Worm (Caenorhabditis elegans) whole organism, young adult: ENCODE results near the gene ndua-7.
A peak's percentile ranks its signal among the peaks of the same experiment; 100 is the strongest.

Experiments
- B0019.2 ChIP-seq: fragments of 200-800 bp; sonication (Bioruptor generic); conservative IDR thresholded peaks from 2 replicates; pipeline ENCODE4 v1.3.6; 2022; ENCODE audit warnings: missing genetic modification reagents, missing genetic modification characterization, missing compliant biosample characterization
- B0336.3 ChIP-seq: fragments of 200-800 bp; sonication (Bioruptor generic); IDR thresholded peaks from 2 replicates; pipeline ENCODE4 v1.3.6; 2022; ENCODE audit warnings: missing genetic modification characterization, missing compliant biosample characterization
- F22D6.2 ChIP-seq: sonication (generic microtip); optimal IDR thresholded peaks from 2 replicates; lab custom pipeline; 2016; ENCODE audit warnings: mild to moderate bottlenecking, missing genetic modification characterization, missing compliant biosample characterization
- F33H1.4 ChIP-seq: fragments of 200-800 bp; sonication (Bioruptor generic); IDR thresholded peaks from 2 replicates; pipeline ENCODE4 v1.3.6; 2022; ENCODE audit warnings: missing genetic modification reagents, missing genetic modification characterization, missing compliant biosample characterization
- F49E8.2 ChIP-seq: sonication (generic microtip); optimal IDR thresholded peaks from 3 replicates; lab custom pipeline; 2017; ENCODE audit warnings: missing genetic modification characterization, mild to moderate bottlenecking, missing compliant biosample characterization, antibody characterized with exemption, moderate library complexity; ENCODE audit not compliant: insufficient read depth
- F55B11.4 ChIP-seq: sonication (generic microtip); optimal IDR thresholded peaks from 2 replicates; lab custom pipeline; 2016; ENCODE audit warnings: missing compliant biosample characterization, missing genetic modification characterization, borderline replicate concordance; ENCODE audit not compliant: insufficient read depth
- K11D2.4 ChIP-seq: fragments of 200-800 bp; sonication (Bioruptor generic); IDR thresholded peaks from 2 replicates; pipeline ENCODE4 v1.3.6; 2022; ENCODE audit warnings: missing genetic modification reagents, missing genetic modification characterization, missing compliant biosample characterization
- K12H6.12 ChIP-seq: fragments of 200-800 bp; sonication (Bioruptor generic); optimal IDR thresholded peaks from 2 replicates; lab custom pipeline; 2018; ENCODE audit warnings: mild to moderate bottlenecking, missing genetic modification characterization, missing compliant biosample characterization
- T07F8.4 ChIP-seq: sonication (generic microtip); optimal IDR thresholded peaks from 2 replicates; lab custom pipeline; 2016; ENCODE audit warnings: mild to moderate bottlenecking, missing genetic modification characterization, moderate library complexity, missing compliant biosample characterization
- Y53F4B.3 ChIP-seq: fragments of 200-800 bp; sonication (Bioruptor generic); IDR thresholded peaks from 2 replicates; pipeline ENCODE4 v1.3.6; 2022; ENCODE audit warnings: missing genetic modification reagents, missing genetic modification characterization, missing compliant biosample characterization
- aptf-3 ChIP-seq: fragments of 200-800 bp; sonication (Bioruptor generic); IDR thresholded peaks from 2 replicates; pipeline ENCODE4 v1.3.6; 2022; ENCODE audit warnings: missing genetic modification characterization, missing compliant biosample characterization
- attf-5 ChIP-seq: fragments of 200-800 bp; sonication (Bioruptor generic); optimal IDR thresholded peaks from 2 replicates; lab custom pipeline; 2018; ENCODE audit warnings: mild to moderate bottlenecking, missing genetic modification characterization, missing compliant biosample characterization
- bed-2 ChIP-seq: fragments of 200-800 bp; sonication (Bioruptor generic); IDR thresholded peaks from 2 replicates; pipeline ENCODE4 v1.3.6; 2022; ENCODE audit warnings: missing genetic modification reagents, missing genetic modification characterization, missing compliant biosample characterization
- ccch-3 ChIP-seq: fragments of 200-800 bp; sonication (Bioruptor generic); optimal IDR thresholded peaks from 2 replicates; lab custom pipeline; 2018; ENCODE audit warnings: mild to moderate bottlenecking, missing genetic modification characterization, missing compliant biosample characterization
- cebp-2 ChIP-seq: fragments of 200-800 bp; sonication (Bioruptor generic); IDR thresholded peaks from 2 replicates; pipeline ENCODE4 v1.3.6; 2022; ENCODE audit warnings: missing genetic modification characterization, missing compliant biosample characterization
- ceh-27 ChIP-seq: fragments of 200-800 bp; sonication (Bioruptor generic); optimal IDR thresholded peaks from 2 replicates; lab custom pipeline; 2018; ENCODE audit warnings: mild to moderate bottlenecking, missing genetic modification characterization, moderate library complexity, missing compliant biosample characterization
- ceh-40 ChIP-seq: fragments of 200-800 bp; sonication (Bioruptor generic); IDR thresholded peaks from 2 replicates; pipeline ENCODE4 v1.3.6; 2022; ENCODE audit warnings: missing genetic modification characterization, missing compliant biosample characterization
- ceh-79 ChIP-seq: sonication (generic microtip); optimal IDR thresholded peaks from 2 replicates; lab custom pipeline; 2017; ENCODE audit warnings: mild to moderate bottlenecking, missing genetic modification characterization, missing compliant biosample characterization
- ceh-91 ChIP-seq: fragments of 200-800 bp; sonication (Bioruptor generic); IDR thresholded peaks from 2 replicates; pipeline ENCODE4 v1.3.6; 2022; ENCODE audit warnings: missing genetic modification reagents, missing genetic modification characterization, missing compliant biosample characterization
- chd-7 ChIP-seq: sonication (generic microtip); optimal IDR thresholded peaks from 2 replicates; lab custom pipeline; 2016; ENCODE audit warnings: mild to moderate bottlenecking, missing genetic modification characterization, moderate library complexity, missing compliant biosample characterization
- dox-1 ChIP-seq: fragments of 200-800 bp; sonication (Bioruptor generic); IDR thresholded peaks from 2 replicates; pipeline ENCODE4 v1.3.6; 2022; ENCODE audit warnings: missing genetic modification reagents, missing genetic modification characterization, missing compliant biosample characterization
- dpff-1 ChIP-seq: sonication (generic microtip); optimal IDR thresholded peaks from 2 replicates; lab custom pipeline; 2017; ENCODE audit warnings: mild to moderate bottlenecking, missing genetic modification characterization, missing compliant biosample characterization
- efl-1 ChIP-seq: fragments of 150-350 bp; optimal IDR thresholded peaks from 2 replicates; lab custom pipeline; 2014; ENCODE audit warnings: missing biosample characterization, missing genetic modification reagents, missing genetic modification characterization
- egrh-3 ChIP-seq: fragments of 200-800 bp; sonication (Bioruptor generic); IDR thresholded peaks from 2 replicates; pipeline ENCODE4 v1.3.6; 2022; ENCODE audit warnings: missing genetic modification reagents, missing genetic modification characterization, missing compliant biosample characterization
- hlh-12 ChIP-seq: sonication (generic microtip); optimal IDR thresholded peaks from 2 replicates; lab custom pipeline; 2016; ENCODE audit warnings: missing genetic modification characterization, missing compliant biosample characterization
- hrde-1 ChIP-seq: sonication (generic microtip); optimal IDR thresholded peaks from 2 replicates; lab custom pipeline; 2016; ENCODE audit warnings: missing genetic modification characterization, mild to moderate bottlenecking, missing compliant biosample characterization, moderate library complexity, missing genotype, missing genetic modification reagents, borderline replicate concordance
- hsf-1 ChIP-seq: fragments of 200-800 bp; sonication (Bioruptor generic); IDR thresholded peaks from 2 replicates; pipeline ENCODE4 v1.3.6; 2022; ENCODE audit warnings: missing genetic modification reagents, missing genetic modification characterization, missing compliant biosample characterization
- lag-1 ChIP-seq: fragments of 200-800 bp; sonication (Bioruptor generic); IDR thresholded peaks from 2 replicates; pipeline ENCODE4 v1.3.6; 2022; ENCODE audit warnings: missing genetic modification reagents, missing genetic modification characterization, missing compliant biosample characterization
- lin-40 ChIP-seq: sonication (generic microtip); optimal IDR thresholded peaks from 2 replicates; lab custom pipeline; 2016; ENCODE audit warnings: missing genetic modification characterization, mild to moderate bottlenecking, missing compliant biosample characterization, missing genotype, missing genetic modification reagents
- lsl-1 ChIP-seq: fragments of 200-800 bp; sonication (Bioruptor generic); optimal IDR thresholded peaks from 2 replicates; lab custom pipeline; 2018; ENCODE audit warnings: mild to moderate bottlenecking, missing genetic modification characterization, moderate library complexity, missing compliant biosample characterization
- madf-10 ChIP-seq: sonication (generic microtip); optimal IDR thresholded peaks from 2 replicates; lab custom pipeline; 2016; ENCODE audit warnings: mild to moderate bottlenecking, missing genetic modification characterization, missing compliant biosample characterization
- madf-3 ChIP-seq: fragments of 200-800 bp; sonication (Bioruptor generic); IDR thresholded peaks from 2 replicates; pipeline ENCODE4 v1.3.6; 2022; ENCODE audit warnings: missing genetic modification reagents, missing genetic modification characterization, missing compliant biosample characterization
- nfya-2 ChIP-seq: fragments of 200-800 bp; sonication (Bioruptor generic); IDR thresholded peaks from 2 replicates; pipeline ENCODE4 v1.3.6; 2022; ENCODE audit warnings: missing genetic modification reagents, missing genetic modification characterization, missing compliant biosample characterization
- nhr-179 ChIP-seq: sonication (generic microtip); optimal IDR thresholded peaks from 2 replicates; lab custom pipeline; 2016; ENCODE audit warnings: mild to moderate bottlenecking, missing genetic modification characterization, missing compliant biosample characterization
- nhr-27 ChIP-seq: fragments of 200-800 bp; sonication (Bioruptor generic); optimal IDR thresholded peaks from 2 replicates; lab custom pipeline; 2018; ENCODE audit warnings: mild to moderate bottlenecking, missing genetic modification characterization, moderate library complexity, missing compliant biosample characterization
- pha-4 ChIP-seq: fragments of 150-350 bp; sonication (generic microtip); optimal IDR thresholded peaks from 2 replicates; lab custom pipeline; 2014; ENCODE audit warnings: missing biosample characterization, missing genetic modification reagents, missing genetic modification characterization
- rec-8 ChIP-seq, 2 experiments: sonication (generic microtip); optimal IDR thresholded peaks; 2 replicates each; lab custom pipeline; 2016; ENCODE audit warnings: mild to moderate bottlenecking in 2 of 2, missing genetic modification characterization in 2 of 2, missing genetic modification reagents in 2 of 2, missing genotype in 2 of 2, missing biosample characterization in 1 of 2, missing compliant biosample characterization in 1 of 2, moderate library complexity in 1 of 2
- repo-1 ChIP-seq: sonication (generic microtip); optimal IDR thresholded peaks from 2 replicates; lab custom pipeline; 2017; ENCODE audit warnings: mild to moderate bottlenecking, missing genetic modification characterization, missing compliant biosample characterization
- snpc-3.4 ChIP-seq: sonication (generic microtip); optimal IDR thresholded peaks from 2 replicates; lab custom pipeline; 2017; ENCODE audit warnings: missing genetic modification characterization, mild to moderate bottlenecking, missing compliant biosample characterization, antibody characterized with exemption, moderate library complexity, missing genotype, missing genetic modification reagents
- snpc-4 ChIP-seq, 5 experiments: fragments of 150-350 bp in 1 of 5; sonication (generic microtip) in 4 of 5; optimal IDR thresholded peaks; 2 replicates each; lab custom pipeline; 2014 to 2018; ENCODE audit warnings: missing genetic modification characterization in 5 of 5, missing biosample characterization in 3 of 5, antibody characterized with exemption in 2 of 5, mild to moderate bottlenecking in 2 of 5, missing compliant biosample characterization in 2 of 5, missing genotype in 2 of 5, moderate library complexity in 2 of 5, missing genetic modification reagents in 1 of 5
- ztf-18 ChIP-seq: sonication (generic microtip); optimal IDR thresholded peaks from 2 replicates; lab custom pipeline; 2016; ENCODE audit warnings: missing genotype, mild to moderate bottlenecking, missing genetic modification characterization, missing compliant biosample characterization
- ztf-26 ChIP-seq: sonication (generic microtip); optimal IDR thresholded peaks from 2 replicates; lab custom pipeline; 2017; ENCODE audit warnings: missing genetic modification characterization, missing compliant biosample characterization
- ztf-28 ChIP-seq: fragments of 200-800 bp; sonication (Bioruptor generic); IDR thresholded peaks from 2 replicates; pipeline ENCODE4 v1.3.6; 2022; ENCODE audit warnings: missing genetic modification reagents, missing genetic modification characterization, missing compliant biosample characterization
- ztf-3 ChIP-seq: fragments of 200-800 bp; sonication (Bioruptor generic); optimal IDR thresholded peaks from 2 replicates; lab custom pipeline; 2018; ENCODE audit warnings: mild to moderate bottlenecking, missing genetic modification characterization, missing compliant biosample characterization
- ztf-6 ChIP-seq: fragments of 200-800 bp; sonication (Bioruptor generic); IDR thresholded peaks from 2 replicates; pipeline ENCODE4 v1.3.6; 2022; ENCODE audit warnings: missing genetic modification reagents, missing genetic modification characterization, missing compliant biosample characterization

Gene ndua-7

DNA sequence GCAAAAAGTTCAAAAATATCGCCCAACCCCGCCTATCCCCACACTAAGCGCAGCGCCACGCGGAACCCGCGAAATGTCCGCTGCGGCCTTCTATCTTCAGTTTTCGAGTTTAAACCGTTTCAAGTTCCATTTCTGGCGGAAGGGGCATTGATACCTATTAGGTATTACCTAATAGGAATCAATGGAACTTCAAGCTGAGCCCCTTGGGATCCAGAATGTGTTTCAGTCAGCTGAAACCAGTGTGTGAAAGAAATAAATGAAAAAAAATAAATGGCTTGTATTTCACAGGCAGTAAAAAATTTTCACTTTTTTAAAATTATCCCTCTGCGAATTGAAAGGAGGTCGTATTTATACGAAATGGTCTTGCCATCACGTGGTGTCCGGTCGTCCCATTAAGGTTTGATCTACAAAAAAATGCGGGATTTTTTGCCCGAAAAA, 26.8 kb upstream of the ndua-7 start (continued):
- TF ChIP-seq ztf-18 (tag; lab: Kevin White, UChicago) (peak; percentile 38), attf-5 (peak; percentile 47), snpc-4 (GFP tag; optimal IDR thresholded peaks at IDR 0.05; lab: Kevin White, UChicago) (peak; percentile 98), snpc-4 (tag; optimal IDR thresholded peaks at IDR 0.05; lab: Kevin White, UChicago) (peak; percentile 94 to 99 (median 98)), hsf-1 (GFP tag; lab: Robert Waterston, UW) (peak; percentile 39; the same call in 1 of the 2 replicates), lsl-1 (GFP tag; lab: Kevin White, UChicago) (peak; percentile 81), pha-4 (no peak), nhr-27 (tag; lab: Kevin White, UChicago) (no peak), Y53F4B.3 (GFP tag; lab: Robert Waterston, UW) (peak; percentile 55; the same call in 1 of the 2 replicates), madf-10 (no peak), dox-1 (GFP tag; lab: Robert Waterston, UW) (peak; percentile 87), ceh-91 (GFP tag; lab: Robert Waterston, UW) (peak; percentile 61), dpff-1 (tag; lab: Kevin White, UChicago) (no peak), ccch-3 (GFP tag; lab: Kevin White, UChicago) (no peak), snpc-3.4 (peak; percentile 98), cebp-2 (GFP tag; lab: Robert Waterston, UW) (no peak), F22D6.2 (tag; lab: Kevin White, UChicago) (no peak), repo-1 (tag; lab: Kevin White, UChicago) (no peak), hlh-12 (tag; lab: Kevin White, UChicago) (no peak), bed-2 (no peak), ceh-27 (GFP tag; lab: Kevin White, UChicago) (peak; percentile 7), lin-40 (tag; lab: Kevin White, UChicago) (no peak), egrh-3 (GFP tag; lab: Robert Waterston, UW) (no peak; the same call in 1 of the 2 replicates), K12H6.12 (tag; lab: Kevin White, UChicago) (no peak), aptf-3 (GFP tag; lab: Robert Waterston, UW) (no peak), madf-3 (0 out of 2 replicates have a peak, but pooled peaks have one; percentile 29), F49E8.2 (tag; lab: Kevin White, UChicago) (peak; percentile 93), ztf-28 (peak; percentile 29; the same call in 1 of the 2 replicates), ceh-79 (tag; lab: Kevin White, UChicago) (no peak), T07F8.4 (no peak), chd-7 (tag; lab: Kevin White, UChicago) (no peak), nfya-2 (GFP tag; lab: Robert Waterston, UW) (no peak), ztf-26 (no peak), ztf-6 (GFP tag; lab: Robert Waterston, UW) (no peak), B0019.2 (GFP tag; lab: Robert Waterston, UW) (peak; percentile 49; the same call in 1 of the 2 replicates), ceh-40 (GFP tag; lab: Robert Waterston, UW) (0 out of 2 replicates have a peak, but pooled peaks have one; percentile 25), B0336.3 (GFP tag; lab: Robert Waterston, UW) (peak; percentile 77), K11D2.4 (GFP tag; lab: Robert Waterston, UW) (no peak), efl-1 (peak; percentile 63), hrde-1 (tag; lab: Kevin White, UChicago) (peak; percentile 95), rec-8 (tag; optimal IDR thresholded peaks at IDR 0.05; lab: Kevin White, UChicago) (peak in 1 of 2 experiments; percentile 20), lag-1 (no peak), F33H1.4 (GFP tag; lab: Robert Waterston, UW) (peak; percentile 61), F55B11.4 (tag; lab: Kevin White, UChicago) (no peak), nhr-179 (tag; lab: Kevin White, UChicago) (no peak), ztf-3 (GFP tag; lab: Kevin White, UChicago) (no peak)
